Worm (Caenorhabditis elegans) whole organism, L1 larva: ENCODE results near the gene C27D6.11.

Experiments used
- F16B12.6 ChIP-seq: fragments of 150-350 bp; optimal IDR thresholded peaks from 2 replicates; lab custom pipeline; 2014; ENCODE audit warnings: missing biosample characterization, missing genetic modification characterization
- aha-1 ChIP-seq: fragments of 150-350 bp; optimal IDR thresholded peaks from 2 replicates; lab custom pipeline; 2014; ENCODE audit warnings: missing biosample characterization, missing genetic modification characterization
- alr-1 ChIP-seq: fragments of 200-800 bp; sonication (Bioruptor generic); optimal IDR thresholded peaks from 2 replicates; lab custom pipeline; 2018; ENCODE audit warnings: borderline replicate concordance, mild to moderate bottlenecking, missing genetic modification characterization, missing compliant biosample characterization
- aly-2 ChIP-seq: fragments of 150-350 bp; optimal IDR thresholded peaks from 2 replicates; lab custom pipeline; 2014; ENCODE audit warnings: missing biosample characterization, missing genetic modification characterization
- ceh-63 ChIP-seq: fragments of 200-800 bp; sonication (Bioruptor generic); optimal IDR thresholded peaks from 2 replicates; lab custom pipeline; 2018; ENCODE audit warnings: mild to moderate bottlenecking, missing genetic modification characterization, missing compliant biosample characterization
- ceh-8 ChIP-seq: fragments of 200-800 bp; sonication (Bioruptor generic); optimal IDR thresholded peaks from 2 replicates; lab custom pipeline; 2018; ENCODE audit warnings: mild to moderate bottlenecking, missing genetic modification characterization, moderate library complexity, missing compliant biosample characterization
- efl-1 ChIP-seq, 4 experiments: fragments of 150-350 bp; optimal IDR thresholded peaks in 3 of 4; peaks in 1 of 4; 1 replicate in 1 of 4; 2 replicates in 3 of 4; lab custom pipeline; 2014; ENCODE audit warnings: missing biosample characterization in 2 of 4, missing genetic modification characterization in 2 of 4, missing genetic modification reagents in 2 of 4
- efl-3 ChIP-seq: fragments of 200-800 bp; sonication (Bioruptor generic); optimal IDR thresholded peaks from 2 replicates; lab custom pipeline; 2018; ENCODE audit warnings: mild to moderate bottlenecking, missing genetic modification characterization, missing compliant biosample characterization
- egl-27 ChIP-seq, 2 experiments: fragments of 150-350 bp in 1 of 2; sonication (generic microtip); optimal IDR thresholded peaks; 3 replicates each; lab custom pipeline; 2017 to 2018; ENCODE audit warnings: missing biosample characterization in 2 of 2, missing genetic modification characterization in 2 of 2, missing genetic modification reagents in 2 of 2
- elt-2 ChIP-seq: sonication (generic microtip); optimal IDR thresholded peaks from 2 replicates; lab custom pipeline; 2016; ENCODE audit warnings: missing genetic modification characterization, mild to moderate bottlenecking, inconsistent platforms, missing compliant biosample characterization, missing genetic modification reagents
- elt-3 ChIP-seq, 6 experiments: fragments of 150-350 bp in 1 of 6; sonication (generic microtip); optimal IDR thresholded peaks; 2 replicates each; lab custom pipeline; 2017 to 2018; ENCODE audit warnings: missing biosample characterization in 6 of 6, missing genetic modification characterization in 6 of 6, inconsistent platforms in 1 of 6
- fkh-10 ChIP-seq: sonication (generic microtip); optimal IDR thresholded peaks from 2 replicates; lab custom pipeline; 2017; ENCODE audit warnings: missing biosample characterization, missing genetic modification reagents, missing genetic modification characterization
- fkh-8 ChIP-seq: sonication (generic microtip); optimal IDR thresholded peaks from 2 replicates; lab custom pipeline; 2016; ENCODE audit warnings: mild to moderate bottlenecking, missing genetic modification characterization, missing compliant biosample characterization
- fos-1 ChIP-seq: fragments of 150-350 bp; optimal IDR thresholded peaks from 2 replicates; lab custom pipeline; 2014; ENCODE audit warnings: missing biosample characterization, missing genetic modification characterization
- hlh-17 ChIP-seq: fragments of 200-800 bp; sonication (Bioruptor generic); optimal IDR thresholded peaks from 2 replicates; lab custom pipeline; 2018; ENCODE audit warnings: missing genetic modification characterization, mild to moderate bottlenecking, missing compliant biosample characterization, moderate library complexity, borderline replicate concordance
- hlh-4 ChIP-seq: sonication (generic microtip); optimal IDR thresholded peaks from 2 replicates; lab custom pipeline; 2016; ENCODE audit warnings: mild to moderate bottlenecking, missing genetic modification characterization, missing compliant biosample characterization
- lin-14 ChIP-seq: fragments of 200-800 bp; sonication (Bioruptor generic); optimal IDR thresholded peaks from 2 replicates; lab custom pipeline; 2018; ENCODE audit warnings: mild to moderate bottlenecking, missing genetic modification characterization, moderate library complexity, missing compliant biosample characterization
- lin-35 ChIP-seq, 2 experiments: fragments of 150-350 bp; optimal IDR thresholded peaks; 2 replicates each; lab custom pipeline; 2014; ENCODE audit warnings: missing biosample characterization in 2 of 2, missing genetic modification characterization in 2 of 2, missing genetic modification reagents in 2 of 2
- lir-3 ChIP-seq: sonication (generic microtip); optimal IDR thresholded peaks from 2 replicates; lab custom pipeline; 2016; ENCODE audit warnings: mild to moderate bottlenecking, missing genetic modification characterization, moderate library complexity, missing compliant biosample characterization; ENCODE audit not compliant: poor library complexity
- lsy-2 ChIP-seq, 2 experiments: fragments of 150-350 bp; optimal IDR thresholded peaks; 2 replicates each; lab custom pipeline; 2014; ENCODE audit warnings: missing biosample characterization in 2 of 2, missing genetic modification characterization in 2 of 2
- mep-1 ChIP-seq: fragments of 150-350 bp; optimal IDR thresholded peaks from 2 replicates; lab custom pipeline; 2014; ENCODE audit warnings: missing biosample characterization, missing genetic modification characterization
- nhr-11 ChIP-seq: fragments of 150-350 bp; optimal IDR thresholded peaks from 2 replicates; lab custom pipeline; 2014; ENCODE audit warnings: missing biosample characterization, missing genetic modification characterization
- nhr-12 ChIP-seq: sonication (generic microtip); optimal IDR thresholded peaks from 2 replicates; lab custom pipeline; 2017; ENCODE audit warnings: missing biosample characterization, missing genetic modification characterization
- nhr-20 ChIP-seq: sonication (generic microtip); optimal IDR thresholded peaks from 2 replicates; lab custom pipeline; 2016; ENCODE audit warnings: mild to moderate bottlenecking, missing genetic modification characterization, missing compliant biosample characterization
- nhr-28 ChIP-seq: fragments of 150-350 bp; optimal IDR thresholded peaks from 2 replicates; lab custom pipeline; 2014; ENCODE audit warnings: missing biosample characterization, missing genetic modification characterization
- nhr-90 ChIP-seq: sonication (generic microtip); optimal IDR thresholded peaks from 2 replicates; lab custom pipeline; 2016; ENCODE audit warnings: mild to moderate bottlenecking, missing genetic modification characterization, missing compliant biosample characterization; ENCODE audit not compliant: poor library complexity
- pag-3 ChIP-seq: sonication (generic microtip); optimal IDR thresholded peaks from 2 replicates; lab custom pipeline; 2017; ENCODE audit warnings: missing genetic modification characterization, mild to moderate bottlenecking, missing compliant biosample characterization, antibody characterized with exemption, borderline replicate concordance; ENCODE audit not compliant: insufficient read depth
- pqm-1 ChIP-seq: sonication (generic microtip); optimal IDR thresholded peaks from 3 replicates; lab custom pipeline; 2017; ENCODE audit warnings: missing biosample characterization, missing genetic modification characterization
- snpc-4 ChIP-seq: fragments of 150-350 bp; optimal IDR thresholded peaks from 2 replicates; lab custom pipeline; 2014; ENCODE audit warnings: missing biosample characterization, missing genetic modification characterization
- snu-23 ChIP-seq: sonication (generic microtip); optimal IDR thresholded peaks from 2 replicates; lab custom pipeline; 2016; ENCODE audit warnings: missing genetic modification characterization, missing compliant biosample characterization
- sptf-1 ChIP-seq: fragments of 150-350 bp; optimal IDR thresholded peaks from 2 replicates; lab custom pipeline; 2014; ENCODE audit warnings: missing biosample characterization, missing genetic modification characterization
- tbx-2 ChIP-seq: sonication (generic microtip); optimal IDR thresholded peaks from 2 replicates; lab custom pipeline; 2016; ENCODE audit warnings: missing genetic modification characterization, missing compliant biosample characterization
- tlp-1 ChIP-seq: fragments of 150-350 bp; optimal IDR thresholded peaks from 2 replicates; lab custom pipeline; 2014; ENCODE audit warnings: missing biosample characterization, missing genetic modification characterization
- unc-98 ChIP-seq: fragments of 200-800 bp; sonication (Bioruptor generic); IDR thresholded peaks from 2 replicates; pipeline ENCODE4 v1.3.6; 2022; ENCODE audit warnings: missing genetic modification characterization, missing compliant biosample characterization
- vab-15 ChIP-seq: sonication (generic microtip); optimal IDR thresholded peaks from 2 replicates; lab custom pipeline; 2017; ENCODE audit warnings: missing genotype, mild to moderate bottlenecking, missing genetic modification characterization, missing compliant biosample characterization
- zip-4 ChIP-seq: fragments of 200-800 bp; sonication (Bioruptor generic); optimal IDR thresholded peaks from 2 replicates; lab custom pipeline; 2018; ENCODE audit warnings: mild to moderate bottlenecking, missing genetic modification characterization, moderate library complexity, missing compliant biosample characterization
- ztf-11 ChIP-seq, 2 experiments: sonication (generic microtip); optimal IDR thresholded peaks; 2 replicates each; lab custom pipeline; 2016 to 2017; ENCODE audit warnings: missing genetic modification characterization in 2 of 2, missing biosample characterization in 1 of 2, missing compliant biosample characterization in 1 of 2

The C27D6.11 gene

DNA sequence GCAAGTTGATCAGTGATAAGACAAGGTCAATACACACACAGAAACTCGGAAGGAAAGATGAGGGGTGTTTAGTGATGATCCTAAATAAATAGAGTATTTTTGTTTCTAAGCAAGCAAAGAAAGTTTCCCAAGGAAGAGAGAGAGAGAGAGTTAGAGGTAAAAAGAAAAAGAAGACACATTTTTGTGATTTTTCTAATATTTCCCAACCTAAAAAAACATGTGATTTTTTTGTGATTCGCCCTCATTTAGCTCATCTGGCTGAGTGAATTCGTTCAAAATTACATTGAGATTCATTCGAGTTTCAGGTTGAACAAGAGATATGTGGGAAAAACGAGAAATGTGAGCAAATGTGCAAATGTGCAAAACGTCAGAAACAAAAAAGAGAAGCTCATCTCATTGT is 10.2 kb downstream of the C27D6.11 start, which contains the start of gene srb-16:
Gene srb-16 (minus strand): TSS at position 101 of the 400 bp plus-strand sequence.
- TF ChIP-seq tbx-2 (tag; lab: Kevin White, UChicago), result no peak
- TF ChIP-seq nhr-90 (tag; lab: Kevin White, UChicago), result no peak
- TF ChIP-seq fos-1, result no peak
- TF ChIP-seq egl-27 (tag; optimal IDR thresholded peaks at IDR 0.05; lab: Kevin White, UChicago), result no peak
- no peak for TF ChIP-seq alr-1
- TF ChIP-seq vab-15 (tag; lab: Kevin White, UChicago), result no peak
- TF ChIP-seq pag-3, result no peak
- TF ChIP-seq F16B12.6 (tag; lab: Kevin White, UChicago), result no peak
- TF ChIP-seq tlp-1 (tag; lab: Kevin White, UChicago), result no peak
- no peak for TF ChIP-seq fkh-10
- no peak for TF ChIP-seq pqm-1 (tag; lab: Kevin White, UChicago)
- TF ChIP-seq ceh-8 (GFP tag; lab: Kevin White, UChicago), result no peak
- no peak for TF ChIP-seq efl-1 (optimal IDR thresholded peaks at IDR 0.05; lab: Kevin White, UChicago)
- no peak for TF ChIP-seq efl-1 (GFP tag; optimal IDR thresholded peaks at IDR 0.05 in 1 of 2; lab: Kevin White, UChicago)
- no peak for TF ChIP-seq nhr-11 (tag; lab: Kevin White, UChicago)
- TF ChIP-seq zip-4 (GFP tag; lab: Kevin White, UChicago), result no peak
- no peak for TF ChIP-seq mep-1 (tag; lab: Kevin White, UChicago)
- no peak for TF ChIP-seq nhr-28
- no peak for TF ChIP-seq lin-14 (GFP tag; lab: Kevin White, UChicago)
- no peak for TF ChIP-seq hlh-17
- no peak for TF ChIP-seq ztf-11 (tag; optimal IDR thresholded peaks at IDR 0.05; lab: Kevin White, UChicago)

DNA sequence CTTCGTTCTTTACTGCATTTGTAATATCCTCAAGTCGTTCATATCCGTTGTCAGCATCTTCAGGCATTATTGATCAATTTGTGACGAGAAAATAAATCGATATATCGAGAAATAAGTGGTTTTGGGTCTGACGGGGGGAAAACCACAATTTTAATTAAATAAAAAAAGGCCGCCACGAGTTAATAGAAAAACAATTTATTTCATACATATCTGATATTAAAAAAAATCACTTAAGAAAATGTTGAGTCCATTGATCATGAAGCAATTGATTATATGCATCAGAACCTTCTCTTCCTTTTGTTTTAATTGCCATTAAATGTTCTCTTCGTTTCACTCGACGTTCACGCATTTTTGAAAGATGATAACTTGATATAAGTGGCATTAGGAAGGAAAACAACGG is 12.7 kb downstream of the C27D6.11 start, which contains the start of gene F58A6.5:
Gene F58A6.5 (minus strand): TSS at position 101 of the 400 bp plus-strand sequence.
- TF ChIP-seq ceh-63 (GFP tag; lab: Kevin White, UChicago), result no peak
- TF ChIP-seq aha-1, result no peak
- no peak for TF ChIP-seq snu-23 (GFP tag; lab: Kevin White, UChicago)
- TF ChIP-seq unc-98 (GFP tag; lab: Robert Waterston, UW), result no peak
- no peak for TF ChIP-seq sptf-1
- no peak for TF ChIP-seq efl-3 (GFP tag; lab: Kevin White, UChicago)
- no peak for TF ChIP-seq lir-3
- TF ChIP-seq, all 84 proteins: peak for 0

DNA sequence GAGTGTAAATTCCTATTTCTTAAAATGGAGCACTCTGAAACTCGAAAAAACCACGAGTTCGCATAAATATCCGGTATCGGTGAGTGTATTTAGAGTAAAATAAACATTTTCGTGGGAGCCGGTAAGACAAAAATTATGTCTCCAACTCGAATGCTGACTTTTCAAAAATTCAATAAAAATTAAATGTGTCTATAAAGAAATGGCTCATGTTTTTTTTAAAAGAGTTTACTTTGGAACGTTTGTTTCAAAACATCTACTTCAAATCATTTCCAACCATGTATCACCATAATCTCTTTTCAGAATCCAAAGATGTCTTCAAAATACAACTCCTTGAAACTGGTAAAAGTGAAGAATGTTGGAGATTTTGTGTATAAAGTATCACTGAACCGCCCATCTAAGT is 18.4 kb downstream of the C27D6.11 start, which contains the start of gene F58A6.1:
Gene F58A6.1 (plus strand): TSS at position 301 of the 400 bp plus-strand sequence.
- no peak for TF ChIP-seq elt-3 (tag; optimal IDR thresholded peaks at IDR 0.05; lab: Kevin White, UChicago)
- TF ChIP-seq hlh-4 (tag; lab: Kevin White, UChicago), result no peak

DNA sequence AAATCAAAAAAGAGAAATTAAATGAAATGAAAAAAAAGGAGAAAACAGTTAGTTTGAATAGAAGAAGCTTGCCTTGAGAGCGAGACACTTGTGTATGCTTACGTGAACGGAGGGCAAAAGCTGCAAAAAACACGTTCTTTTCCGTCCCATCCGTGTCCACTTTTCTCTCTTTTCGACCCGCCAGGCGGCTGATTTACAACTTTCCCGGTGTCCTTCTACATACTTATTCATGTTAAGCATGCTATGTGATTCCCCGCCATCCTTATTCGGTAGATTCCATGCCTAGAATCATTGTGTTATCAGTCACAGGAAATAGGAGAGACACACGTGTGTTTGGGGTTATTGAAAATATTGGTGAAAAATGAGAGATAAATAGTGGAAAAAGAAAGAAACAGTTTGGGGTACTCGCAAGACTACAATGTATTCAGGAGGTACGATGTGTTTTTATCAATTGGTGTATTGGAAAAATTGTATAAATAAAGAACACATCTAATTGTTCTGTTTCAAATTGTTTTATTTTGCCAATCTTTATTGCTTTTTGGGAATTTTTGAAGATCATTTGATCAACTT is 19.0 kb downstream of the C27D6.11 start, which contains the start of gene nas-29:
Gene nas-29 (minus strand): TSS at position 92 of the 570 bp plus-strand sequence.
- TF ChIP-seq aly-2 (tag; lab: Kevin White, UChicago) (no peak), nhr-12 (tag; lab: Kevin White, UChicago) (no peak), fkh-10 (no peak), snpc-4 (tag; lab: Kevin White, UChicago) (no peak), elt-3 (tag; optimal IDR thresholded peaks at IDR 0.05; lab: Kevin White, UChicago) (peak in 1 of 6 experiments; percentile 31), lsy-2 (tag; optimal IDR thresholded peaks at IDR 0.05; lab: Kevin White, UChicago) (no peak), lin-14 (GFP tag; lab: Kevin White, UChicago) (peak; percentile 34), fkh-8 (no peak), elt-2 (tag; lab: Kevin White, UChicago) (peak; percentile 91), lin-35 (GFP tag; optimal IDR thresholded peaks at IDR 0.05; lab: Kevin White, UChicago) (peak in 1 of 2 experiments; percentile 48), nhr-20 (tag; lab: Kevin White, UChicago) (peak; percentile 92)
- TF ChIP-seq, all 84 proteins: peak for 5
